Worm (Caenorhabditis elegans): ENCODE measurements around the gene usp-46.

ce11 chrIII:9793592-9794417 is 17.4 kb downstream of the usp-46 start, which contains the start of the genes R10E11.9 and mcm-6:
- no peak for TF ChIP-seq ceh-83 (GFP tag; optimal IDR thresholded peaks at IDR 0.05)
- no peak for TF ChIP-seq lin-13 (tag; optimal IDR thresholded peaks at IDR 0.05)
- TF ChIP-seq ztf-11 (tag; optimal IDR thresholded peaks at IDR 0.05): no peak
- TF ChIP-seq nhr-237 (tag; optimal IDR thresholded peaks at IDR 0.05): no peak
- TF ChIP-seq nhr-76 (tag; optimal IDR thresholded peaks at IDR 0.05): no peak
- TF ChIP-seq pha-4 (tag; optimal IDR thresholded peaks at IDR 0.05): peak; percentile 11
- TF ChIP-seq nhr-28 (tag; optimal IDR thresholded peaks at IDR 0.05): no peak
- TF ChIP-seq flh-1 (GFP tag; optimal IDR thresholded peaks at IDR 0.05): no peak
- TF ChIP-seq unc-39 (tag; optimal IDR thresholded peaks at IDR 0.05): no peak
- no peak for TF ChIP-seq elt-1 (tag; optimal IDR thresholded peaks at IDR 0.05; ENCODE audit: borderline replicate concordance, insufficient read depth)
- no peak for TF ChIP-seq mep-1 (tag; optimal IDR thresholded peaks at IDR 0.05)
